Worm (Caenorhabditis elegans): ENCODE results near the gene F58H1.3.

The F58H1.3 gene

ce11 chrV:11887988-11888499 is 45.7 kb upstream of the F58H1.3 start, which contains the start of gene adh-1 (continued):
- no peak for TF ChIP-seq F10E7.11 (tag; optimal IDR thresholded peaks at IDR 0.05)
- no peak for TF ChIP-seq nhr-120 (GFP tag; IDR thresholded peaks at IDR 0.05)
- TF ChIP-seq ztf-25 (GFP tag; IDR thresholded peaks at IDR 0.05): no peak

ce11 chrV:11888656-11889055 is 45.1 kb upstream of the F58H1.3 start:
- TF ChIP-seq egl-18 (GFP tag; IDR thresholded peaks at IDR 0.05): no peak
- no peak for TF ChIP-seq ztf-25 (GFP tag; IDR thresholded peaks at IDR 0.05)
- no peak for TF ChIP-seq T07F8.4 (tag; optimal IDR thresholded peaks at IDR 0.05)
- no peak for TF ChIP-seq ceh-40 (GFP tag; IDR thresholded peaks at IDR 0.05)
- TF ChIP-seq Y53G8AR.9 (GFP tag; conservative IDR thresholded peaks at IDR 0.05): no peak
- TF ChIP-seq snpc-1.3 (tag; optimal IDR thresholded peaks at IDR 0.05; ENCODE audit: insufficient read depth): no peak
- no peak for TF ChIP-seq ZK185.1 (tag; optimal IDR thresholded peaks at IDR 0.05; ENCODE audit: poor library complexity, severe bottlenecking)
- TF ChIP-seq akir-1 (GFP tag; optimal IDR thresholded peaks at IDR 0.05): no peak
- no peak for TF ChIP-seq ztf-18 (tag; optimal IDR thresholded peaks at IDR 0.05)
- TF ChIP-seq bed-2 (GFP tag; IDR thresholded peaks at IDR 0.05): no peak
- no peak for TF ChIP-seq tbp1 (GFP tag; optimal IDR thresholded peaks at IDR 0.05)
- no peak for TF ChIP-seq hlh-26 (GFP tag; conservative IDR thresholded peaks at IDR 0.05)
- TF ChIP-seq sptf-2 (GFP tag; optimal IDR thresholded peaks at IDR 0.05): no peak
- 0 out of 2 replicates have a peak, but pooled peaks have one; percentile 10 for TF ChIP-seq nfyb-1 (GFP tag; IDR thresholded peaks at IDR 0.05)
- peak; percentile 61 for TF ChIP-seq pha-4 (tag; optimal IDR thresholded peaks at IDR 0.05)
- TF ChIP-seq lin-54 (GFP tag; optimal IDR thresholded peaks at IDR 0.05): no peak
- no peak for TF ChIP-seq unc-62 (GFP tag; optimal IDR thresholded peaks at IDR 0.05)
- 0 out of 2 replicates have a peak, but pooled peaks have one; percentile 11 for TF ChIP-seq K11D2.4 (GFP tag; IDR thresholded peaks at IDR 0.05)
- TF ChIP-seq mxl-1 (tag; optimal IDR thresholded peaks at IDR 0.05): no peak
- no peak for TF ChIP-seq T26A5.8 (tag; optimal IDR thresholded peaks at IDR 0.05)
- no peak for TF ChIP-seq ztf-6 (GFP tag; IDR thresholded peaks at IDR 0.05)
- no peak for TF ChIP-seq ceh-91 (GFP tag; IDR thresholded peaks at IDR 0.05)
- no peak for TF ChIP-seq madf-6 (GFP tag; IDR thresholded peaks at IDR 0.05)
- TF ChIP-seq Y53F4B.3 (GFP tag; IDR thresholded peaks at IDR 0.05): no peak
- peak; percentile 30; the same call in 1 of the 2 replicates for TF ChIP-seq hsf-1 (GFP tag; IDR thresholded peaks at IDR 0.05)
- no peak for TF ChIP-seq attf-5 (GFP tag; optimal IDR thresholded peaks at IDR 0.05)
- TF ChIP-seq Y67H2A.10 (GFP tag; conservative IDR thresholded peaks at IDR 0.05): no peak
- TF ChIP-seq nhr-27 (tag; optimal IDR thresholded peaks at IDR 0.05): peak; percentile 47
- no peak for TF ChIP-seq mcd-1 (GFP tag; IDR thresholded peaks at IDR 0.05)
- TF ChIP-seq snpc-1.1 (tag; optimal IDR thresholded peaks at IDR 0.05; ENCODE audit: insufficient read depth): no peak
- no peak for TF ChIP-seq C17E4.6 (GFP tag; IDR thresholded peaks at IDR 0.05)
- no peak for TF ChIP-seq lsl-1 (GFP tag; optimal IDR thresholded peaks at IDR 0.05)
- no peak for TF ChIP-seq Y56A3A.18 (GFP tag; IDR thresholded peaks at IDR 0.05)
- no peak for TF ChIP-seq dpff-1 (tag; optimal IDR thresholded peaks at IDR 0.05)
- no peak for TF ChIP-seq hrde-1 (tag; optimal IDR thresholded peaks at IDR 0.05; ENCODE audit: borderline replicate concordance)
- no peak for TF ChIP-seq B0035.1 (tag; optimal IDR thresholded peaks at IDR 0.05)
- TF ChIP-seq ekl-4 (GFP tag; IDR thresholded peaks at IDR 0.05): no peak
- TF ChIP-seq ama-1 (optimal IDR thresholded peaks at IDR 0.05): peak; percentile 27
- no peak for TF ChIP-seq ama-1 (GFP tag; optimal IDR thresholded peaks at IDR 0.05)
